Fruit fly (Drosophila melanogaster) whole organism, embryonic: ENCODE results near the gene CG32237.

Experiments used
- Atf3 ChIP-seq: fragments of 200-800 bp; sonication (Bioruptor generic); optimal IDR thresholded peaks from 3 replicates; lab custom pipeline; 2016; ENCODE audit warnings: missing biosample characterization, missing genetic modification characterization
- Bgb ChIP-seq: fragments of 200-800 bp; sonication (Bioruptor generic); IDR thresholded peaks from 2 replicates; pipeline ENCODE4 v1.3.6; 2022; ENCODE audit warnings: missing biosample characterization, missing genetic modification characterization; ENCODE audit not compliant: partially characterized antibody
- CG1024 ChIP-seq: fragments of 200-800 bp; sonication (Bioruptor generic); IDR thresholded peaks from 2 replicates; pipeline ENCODE4 v1.3.6; 2022; ENCODE audit warnings: missing biosample characterization, missing genetic modification characterization
- CG10959 ChIP-seq: fragments of 200-800 bp; sonication (Bioruptor generic); IDR thresholded peaks from 2 replicates; pipeline ENCODE4 v1.3.6; 2022; ENCODE audit warnings: missing biosample characterization, missing genetic modification characterization
- CG11560 ChIP-seq: fragments of 200-800 bp; sonication (Bioruptor generic); IDR thresholded peaks from 3 replicates; pipeline ENCODE4 v1.3.6; 2022; ENCODE audit warnings: missing biosample characterization, missing genetic modification characterization
- CG12071 ChIP-seq: fragments of 200-800 bp; sonication (Bioruptor generic); optimal IDR thresholded peaks from 3 replicates; lab custom pipeline; 2018; ENCODE audit warnings: missing biosample characterization, mild to moderate bottlenecking, missing genetic modification characterization
- CG12236 ChIP-seq: fragments of 200-800 bp; sonication (Bioruptor generic); optimal IDR thresholded peaks from 2 replicates; lab custom pipeline; 2016; ENCODE audit warnings: missing biosample characterization, missing genetic modification characterization
- CG17361 ChIP-seq: fragments of 200-800 bp; sonication (Bioruptor generic); IDR thresholded peaks from 3 replicates; pipeline ENCODE4 v1.3.6; 2022; ENCODE audit warnings: missing biosample characterization, missing genetic modification characterization
- CG17802 ChIP-seq: fragments of 200-800 bp; sonication (Bioruptor generic); optimal IDR thresholded peaks from 2 replicates; lab custom pipeline; 2018; ENCODE audit warnings: missing biosample characterization, mild to moderate bottlenecking, missing genetic modification characterization, moderate library complexity
- CG18011 ChIP-seq: fragments of 200-800 bp; sonication (Bioruptor generic); optimal IDR thresholded peaks from 2 replicates; lab custom pipeline; 2017; ENCODE audit warnings: missing biosample characterization, missing genetic modification characterization, mild to moderate bottlenecking, moderate library complexity, missing genotype
- CG18764 ChIP-seq: fragments of 200-800 bp; sonication (Bioruptor generic); optimal IDR thresholded peaks from 3 replicates; lab custom pipeline; 2016; ENCODE audit warnings: missing biosample characterization, missing genetic modification characterization
- CG2712 ChIP-seq: fragments of 200-800 bp; optimal IDR thresholded peaks from 3 replicates; lab custom pipeline; 2019; ENCODE audit warnings: missing biosample characterization, mild to moderate bottlenecking, missing genetic modification characterization, moderate library complexity
- CG2889 ChIP-seq: fragments of 200-800 bp; sonication (Bioruptor generic); IDR thresholded peaks from 3 replicates; pipeline ENCODE4 v1.3.6; 2022; ENCODE audit warnings: missing biosample characterization, missing genetic modification characterization
- CG3163 ChIP-seq: fragments of 200-800 bp; sonication (Bioruptor generic); optimal IDR thresholded peaks from 3 replicates; lab custom pipeline; 2016; ENCODE audit warnings: missing biosample characterization, missing genetic modification characterization
- CG34224 ChIP-seq: fragments of 200-800 bp; sonication (Bioruptor generic); IDR thresholded peaks from 3 replicates; pipeline ENCODE4 v1.3.6; 2022; ENCODE audit warnings: missing biosample characterization, missing genetic modification characterization; ENCODE audit not compliant: partially characterized antibody
- CG5180 ChIP-seq: fragments of 200-800 bp; sonication (Bioruptor generic); optimal IDR thresholded peaks from 3 replicates; lab custom pipeline; 2017; ENCODE audit warnings: missing biosample characterization, missing genetic modification characterization, mild to moderate bottlenecking, moderate library complexity, missing genetic modification reagents
- CG6175 ChIP-seq: fragments of 200-800 bp; sonication (Bioruptor generic); IDR thresholded peaks from 3 replicates; pipeline ENCODE4 v1.3.6; 2022; ENCODE audit warnings: missing biosample characterization, missing genetic modification characterization
- CG6689 ChIP-seq: fragments of 200-800 bp; sonication (Bioruptor generic); IDR thresholded peaks from 2 replicates; pipeline ENCODE4 v1.3.6; 2022; ENCODE audit warnings: missing biosample characterization, missing genetic modification characterization
- CTCF ChIP-seq: fragments of 200-800 bp; sonication (Bioruptor generic); optimal IDR thresholded peaks from 2 replicates; lab custom pipeline; 2017; ENCODE audit warnings: missing biosample characterization, mild to moderate bottlenecking, missing genetic modification characterization, moderate library complexity
- Chrac-16 ChIP-seq: fragments of 200-800 bp; sonication (Bioruptor generic); optimal IDR thresholded peaks from 3 replicates; lab custom pipeline; 2016; ENCODE audit warnings: missing biosample characterization, missing genetic modification characterization
- Deaf1 ChIP-seq: fragments of 200-800 bp; optimal IDR thresholded peaks from 3 replicates; lab custom pipeline; 2019; ENCODE audit warnings: missing biosample characterization, mild to moderate bottlenecking, missing genetic modification characterization, moderate library complexity
- Dip2 ChIP-seq: fragments of 200-800 bp; sonication (Bioruptor generic); IDR thresholded peaks from 2 replicates; pipeline ENCODE4 v1.3.6; 2022; ENCODE audit warnings: missing biosample characterization, missing genetic modification characterization
- Ets65A ChIP-seq: fragments of 200-800 bp; sonication (Bioruptor generic); peaks from one replicate; lab custom pipeline; 2016; ENCODE audit warnings: missing biosample characterization, missing genetic modification characterization
- Ets97D ChIP-seq: fragments of 200-800 bp; sonication (Bioruptor generic); optimal IDR thresholded peaks from 3 replicates; lab custom pipeline; 2016; ENCODE audit warnings: missing biosample characterization, missing genetic modification characterization
- GATAe ChIP-seq: fragments of 200-800 bp; sonication (Bioruptor generic); conservative IDR thresholded peaks from 2 replicates; pipeline ENCODE4 v1.3.6; 2022; ENCODE audit warnings: missing biosample characterization, missing genetic modification characterization
- Kr ChIP-seq: fragments of 200-800 bp; sonication (Bioruptor generic); optimal IDR thresholded peaks from 2 replicates; lab custom pipeline; 2017; ENCODE audit warnings: missing biosample characterization, mild to moderate bottlenecking, missing genetic modification characterization
- Med ChIP-seq: fragments of 200-800 bp; sonication (Bioruptor generic); peaks from one replicate; lab custom pipeline; 2016; ENCODE audit warnings: missing biosample characterization, missing genetic modification characterization, mild to moderate bottlenecking, inconsistent platforms, moderate library complexity
- Poxn ChIP-seq: fragments of 200-800 bp; sonication (Bioruptor generic); IDR thresholded peaks from 2 replicates; pipeline ENCODE4 v1.3.6; 2022; ENCODE audit warnings: missing biosample characterization, missing genetic modification characterization
- Spps ChIP-seq: fragments of 200-800 bp; sonication (Bioruptor generic); optimal IDR thresholded peaks from 2 replicates; lab custom pipeline; 2018; ENCODE audit warnings: missing biosample characterization, mild to moderate bottlenecking, missing genetic modification characterization
- Trl ChIP-seq, 3 experiments: fragments of >200 bp in 2 of 3; fragments of 200-800 bp in 1 of 3; sonication (Bioruptor generic) in 1 of 3; optimal IDR thresholded peaks; 2 replicates in 1 of 3; 3 replicates in 2 of 3; lab custom pipeline; 2016 to 2017; ENCODE audit warnings: missing biosample characterization in 1 of 3, missing genetic modification characterization in 1 of 3
- Xbp1 ChIP-seq: fragments of 200-800 bp; sonication (Bioruptor generic); optimal IDR thresholded peaks from 3 replicates; lab custom pipeline; 2016; ENCODE audit warnings: missing biosample characterization, mild to moderate bottlenecking, missing genetic modification characterization
- aop ChIP-seq: fragments of 200-800 bp; sonication (Bioruptor generic); IDR thresholded peaks from 2 replicates; pipeline ENCODE4 v1.3.6; 2022; ENCODE audit warnings: missing biosample characterization, missing genetic modification characterization
- cad ChIP-seq: fragments of >200 bp; optimal IDR thresholded peaks from 2 replicates; lab custom pipeline; 2017; ENCODE audit warnings: missing biosample characterization, missing genetic modification characterization
- chif ChIP-seq, 2 experiments: fragments of 200-800 bp; sonication (Bioruptor generic); optimal IDR thresholded peaks; 3 replicates each; lab custom pipeline; 2016; ENCODE audit warnings: missing biosample characterization in 2 of 2, missing genetic modification characterization in 2 of 2
- chm ChIP-seq: fragments of 200-800 bp; sonication (Bioruptor generic); IDR thresholded peaks from 2 replicates; pipeline ENCODE4 v1.3.6; 2022; ENCODE audit warnings: missing biosample characterization, missing genetic modification characterization
- crol ChIP-seq: fragments of 200-800 bp; sonication (Bioruptor generic); IDR thresholded peaks from 2 replicates; pipeline ENCODE4 v1.3.6; 2022; ENCODE audit warnings: missing biosample characterization, missing genetic modification characterization
- ewg ChIP-seq: fragments of 200-800 bp; sonication (Bioruptor generic); optimal IDR thresholded peaks from 3 replicates; lab custom pipeline; 2017; ENCODE audit warnings: mild to moderate bottlenecking, missing biosample characterization, missing genetic modification reagents, missing genetic modification characterization
- fd64A ChIP-seq: fragments of 200-800 bp; sonication (Bioruptor generic); optimal IDR thresholded peaks from 3 replicates; lab custom pipeline; 2018; ENCODE audit warnings: missing biosample characterization, mild to moderate bottlenecking, missing genetic modification characterization
- lola ChIP-seq, 3 experiments: fragments of >200 bp in 2 of 3; fragments of 200-800 bp in 1 of 3; sonication (Bioruptor generic) in 1 of 3; optimal IDR thresholded peaks; 2 replicates each; lab custom pipeline; 2017 to 2019; ENCODE audit warnings: missing biosample characterization in 3 of 3, missing genetic modification characterization in 3 of 3, mild to moderate bottlenecking in 1 of 3, moderate library complexity in 1 of 3
- onecut ChIP-seq: fragments of 200-800 bp; sonication (Bioruptor generic); IDR thresholded peaks from 2 replicates; pipeline ENCODE4 v1.3.6; 2022; ENCODE audit warnings: missing biosample characterization, missing genetic modification characterization
- pita ChIP-seq: fragments of 200-800 bp; sonication (Bioruptor generic); optimal IDR thresholded peaks from 2 replicates; lab custom pipeline; 2017; ENCODE audit warnings: missing biosample characterization, mild to moderate bottlenecking, missing genetic modification characterization
- ranshi ChIP-seq: fragments of 200-800 bp; sonication (Bioruptor generic); IDR thresholded peaks from 2 replicates; pipeline ENCODE4 v1.3.6; 2022; ENCODE audit warnings: missing biosample characterization, missing genetic modification characterization
- salm ChIP-seq: fragments of 200-800 bp; sonication (Bioruptor generic); optimal IDR thresholded peaks from 2 replicates; lab custom pipeline; 2018; ENCODE audit warnings: missing biosample characterization, mild to moderate bottlenecking, missing genetic modification characterization
- sd ChIP-seq: fragments of 200-800 bp; sonication (Bioruptor generic); optimal IDR thresholded peaks from 3 replicates; lab custom pipeline; 2018; ENCODE audit warnings: missing biosample characterization, mild to moderate bottlenecking, missing genetic modification characterization, moderate library complexity
- sisA ChIP-seq: fragments of 200-800 bp; sonication (Bioruptor generic); IDR thresholded peaks from 2 replicates; pipeline ENCODE4 v1.3.6; 2022; ENCODE audit warnings: missing biosample characterization, missing genetic modification characterization
- sqz ChIP-seq: fragments of 200-800 bp; sonication (Bioruptor generic); optimal IDR thresholded peaks from 3 replicates; lab custom pipeline; 2018; ENCODE audit warnings: missing biosample characterization, mild to moderate bottlenecking, missing genetic modification characterization
- unc-4 ChIP-seq: fragments of 200-800 bp; sonication (Bioruptor generic); IDR thresholded peaks from 2 replicates; pipeline ENCODE4 v1.3.6; 2022; ENCODE audit warnings: missing biosample characterization, missing genetic modification characterization; ENCODE audit not compliant: partially characterized antibody
- wdn ChIP-seq: fragments of 200-800 bp; sonication (Bioruptor generic); IDR thresholded peaks from 2 replicates; pipeline ENCODE4 v1.3.6; 2022; ENCODE audit warnings: missing biosample characterization, missing genetic modification characterization
- z ChIP-seq: fragments of 200-800 bp; sonication (Bioruptor generic); IDR thresholded peaks from 3 replicates; pipeline ENCODE4 v1.3.6; 2022; ENCODE audit warnings: missing biosample characterization, missing genetic modification characterization
- zfh1 ChIP-seq: fragments of 200-800 bp; sonication (Bioruptor generic); IDR thresholded peaks from 3 replicates; pipeline ENCODE4 v1.3.6; 2022; ENCODE audit warnings: missing biosample characterization, missing genetic modification characterization

The CG32237 gene

DNA sequence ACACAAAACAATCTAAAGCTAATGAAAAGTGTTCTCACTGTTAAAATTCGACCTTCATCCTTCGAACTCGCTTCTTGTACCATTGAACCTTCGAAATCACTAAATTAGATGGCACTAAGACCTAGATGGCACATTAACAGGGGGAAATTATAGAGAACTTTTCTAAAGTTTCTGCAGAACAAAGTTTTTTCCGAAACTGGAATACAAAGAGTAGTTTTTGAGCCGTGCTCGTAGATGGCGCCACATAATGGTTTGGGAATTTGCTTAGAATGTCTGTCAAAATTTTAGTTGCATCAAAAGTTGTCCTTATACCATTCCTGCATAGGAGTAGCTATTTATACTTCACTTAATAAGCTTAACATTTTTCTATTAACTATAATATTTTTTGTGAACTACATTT is 46.5 kb downstream of the CG32237 start (continued):
- TF ChIP-seq wdn (GFP tag; lab: Robert Waterston, UW) (no peak), aop (GFP tag; lab: Robert Waterston, UW) (no peak), CG2889 (GFP tag; lab: Robert Waterston, UW) (no peak), pita (peak; percentile 39), CG10959 (GFP tag; lab: Robert Waterston, UW) (no peak), fd64A (GFP tag; lab: Kevin White, UChicago) (no peak), Ets97D (GFP tag; lab: Kevin White, UChicago) (no peak), GATAe (GFP tag; lab: Robert Waterston, UW) (no peak), CG12236 (GFP tag; lab: Kevin White, UChicago) (no peak), CG17361 (GFP tag; lab: Robert Waterston, UW) (no peak), sd (tag; lab: Kevin White, UChicago) (no peak), CG17802 (no peak), CG18011 (GFP tag; lab: Kevin White, UChicago) (no peak), CG6689 (GFP tag; lab: Robert Waterston, UW) (no peak), chm (GFP tag; lab: Robert Waterston, UW) (no peak), CG12071 (GFP tag; lab: Kevin White, UChicago) (no peak), Spps (no peak), crol (no peak), cad (no peak), Xbp1 (GFP tag; lab: Kevin White, UChicago) (no peak), zfh1 (GFP tag; lab: Robert Waterston, UW) (no peak), Deaf1 (tag; lab: Kevin White, UChicago) (no peak), CG1024 (GFP tag; lab: Robert Waterston, UW) (no peak), CG5180 (no peak), ranshi (GFP tag; lab: Robert Waterston, UW) (no peak), unc-4 (GFP tag; lab: Robert Waterston, UW) (no peak), Dip2 (GFP tag; lab: Robert Waterston, UW) (peak; percentile 34; the same call in 1 of the 2 replicates), Poxn (GFP tag; lab: Robert Waterston, UW) (no peak)
- TF ChIP-seq, all 482 proteins: peak for 7

DNA sequence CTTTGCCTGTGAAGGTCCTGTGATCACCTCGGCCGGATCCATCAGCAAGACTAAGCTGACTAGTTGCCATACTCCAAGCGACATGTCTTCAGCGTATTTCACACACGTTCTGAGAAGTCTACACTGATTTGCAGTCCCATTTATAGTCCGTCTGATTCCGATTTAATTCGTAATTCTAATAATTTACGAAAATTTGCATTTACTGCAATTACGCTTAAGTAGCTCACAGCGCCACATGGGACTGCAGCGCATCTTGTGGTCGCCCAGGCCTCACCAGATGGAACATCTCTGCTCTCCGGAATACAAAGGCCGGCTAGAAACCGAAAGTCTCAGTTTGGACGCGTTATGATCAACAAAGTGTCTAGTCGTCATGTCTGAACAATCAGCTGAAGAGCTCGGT is 47.1 kb downstream of the CG32237 start, which contains the start of gene CG7509:
CG7509 (minus strand) TSS at position 101 of the 400 bp plus-strand sequence.
- TF ChIP-seq Ets65A (peak; percentile 42), CG18764 (GFP tag; lab: Kevin White, UChicago) (no peak)

DNA sequence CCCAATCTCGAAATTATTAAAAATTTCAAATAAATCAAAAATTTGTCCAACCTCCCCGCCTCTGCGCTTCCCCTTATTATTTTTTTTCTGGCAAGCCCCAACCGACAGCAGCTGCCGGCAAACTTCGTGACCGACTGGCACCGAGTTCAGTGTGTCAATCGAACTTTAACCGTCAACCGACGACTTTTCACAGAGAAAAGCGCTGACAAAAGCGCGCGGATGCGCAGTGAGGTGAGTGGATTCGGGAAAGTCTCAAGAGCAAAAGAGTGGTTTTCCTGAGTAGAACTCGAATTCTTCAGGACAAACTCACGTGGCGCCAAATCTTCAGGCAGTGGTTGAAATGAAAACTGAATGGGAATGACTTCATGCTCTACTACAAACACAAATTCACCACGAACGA is 51.6 kb downstream of the CG32237 start:
- TF ChIP-seq CTCF (GFP tag; lab: Kevin White, UChicago) (peak; percentile 87), CG2712 (tag; lab: Kevin White, UChicago) (no peak), ewg (peak; percentile 62), CG6175 (no peak), lola (GFP tag; optimal IDR thresholded peaks at IDR 0.05; lab: Kevin White, UChicago) (no peak), Med (GFP tag; lab: Kevin White, UChicago) (peak; percentile 28), chif (GFP tag; optimal IDR thresholded peaks at IDR 0.05; lab: Kevin White, UChicago) (no peak), onecut (GFP tag; lab: Robert Waterston, UW) (peak; percentile 16; the same call in 1 of the 2 replicates), sqz (GFP tag; lab: Kevin White, UChicago) (no peak), z (GFP tag; lab: Robert Waterston, UW) (peak; percentile 94), Deaf1 (tag; lab: Kevin White, UChicago) (peak; percentile 94), CG34224 (GFP tag; lab: Robert Waterston, UW) (no peak), Trl (optimal IDR thresholded peaks at IDR 0.05; lab: Kevin White, UChicago) (peak in 1 of 2 experiments; percentile 10), Trl (GFP tag; optimal IDR thresholded peaks at IDR 0.05; lab: Kevin White, UChicago) (no peak), sisA (GFP tag; lab: Robert Waterston, UW) (no peak), salm (tag; lab: Kevin White, UChicago) (no peak), Atf3 (GFP tag; lab: Kevin White, UChicago) (no peak), CG11560 (no peak), Chrac-16 (GFP tag; lab: Kevin White, UChicago) (no peak), CG3163 (peak; percentile 59), Kr (GFP tag; lab: Kevin White, UChicago) (no peak), Xbp1 (GFP tag; lab: Kevin White, UChicago) (no peak), Bgb (GFP tag; lab: Robert Waterston, UW) (peak; percentile 53; the same call in 1 of the 2 replicates)
